Fruit fly (Drosophila melanogaster) whole organism: ENCODE measurements around the gene Smu1.

Experiments used
- CG8478 ChIP-seq: fragments of >200 bp; optimal IDR thresholded peaks from 2 replicates; lab custom pipeline; 2018; ENCODE audit warnings: inconsistent platforms
- EcR ChIP-seq, 2 experiments: fragments of >200 bp; optimal IDR thresholded peaks; 2 replicates each; lab custom pipeline; 2017; ENCODE audit warnings: missing biosample characterization in 2 of 2, missing genetic modification characterization in 2 of 2, missing genetic modification reagents in 2 of 2
- pan ChIP-seq: fragments of >200 bp; optimal IDR thresholded peaks from 2 replicates; lab custom pipeline; 2017
- psq ChIP-seq: fragments of >200 bp; optimal IDR thresholded peaks from 2 replicates; lab custom pipeline; 2017
- usp ChIP-seq: fragments of >200 bp; optimal IDR thresholded peaks from 2 replicates; lab custom pipeline; 2017; ENCODE audit warnings: missing biosample characterization, missing genetic modification characterization, mixed read lengths

- TF ChIP-seq pan (lab: Kevin White, UChicago) (no peak), usp (no peak), CG8478 (lab: Kevin White, UChicago) (no peak), EcR (GFP tag; optimal IDR thresholded peaks at IDR 0.05; lab: Kevin White, UChicago) (no peak), psq (lab: Kevin White, UChicago) (no peak)
Measured at dm6 chr3R:18983614-18984185, 2.6 kb upstream of the Smu1 start, which contains the start of the genes snRNP-U1-C and gukh.
